Worm (Caenorhabditis elegans): ENCODE data around the gene dpy-11.

Gene dpy-11

ce11 chrV:6476026-6476425 is 39.0 kb downstream of the dpy-11 start (continued):
- TF ChIP-seq Y48G9A.11 (GFP tag; IDR thresholded peaks at IDR 0.05) (no peak), pqm-1 (tag; optimal IDR thresholded peaks at IDR 0.05) (peak; percentile 90), dmd-8 (GFP tag; IDR thresholded peaks at IDR 0.05) (no peak), ces-1 (GFP tag; optimal IDR thresholded peaks at IDR 0.05) (no peak), zip-2 (tag; optimal IDR thresholded peaks at IDR 0.05) (no peak), zfp-3 (GFP tag; conservative IDR thresholded peaks at IDR 0.05) (no peak), daf-12 (tag; optimal IDR thresholded peaks at IDR 0.05) (no peak), nhr-42 (GFP tag; IDR thresholded peaks at IDR 0.05) (no peak), lin-1 (GFP tag; IDR thresholded peaks at IDR 0.05) (peak; percentile 46; the same call in 1 of the 2 replicates), nhr-102 (tag; optimal IDR thresholded peaks at IDR 0.05) (no peak), mep-1 (tag; optimal IDR thresholded peaks at IDR 0.05) (peak; percentile 18), nhr-76 (tag; optimal IDR thresholded peaks at IDR 0.05) (no peak), nhr-41 (GFP tag; IDR thresholded peaks at IDR 0.05) (no peak)

ce11 chrV:6471208-6471607 is 43.8 kb downstream of the dpy-11 start:
- TF ChIP-seq lir-3 (tag; optimal IDR thresholded peaks at IDR 0.05) (no peak), unc-62 (GFP tag; optimal IDR thresholded peaks at IDR 0.05 in 1 of 2) (peak in 1 of 2 experiments; percentile 4), unc-62 (tag; optimal IDR thresholded peaks at IDR 0.05) (no peak)

ce11 chrV:6467676-6468075 is 47.4 kb downstream of the dpy-11 start:
- TF ChIP-seq snpc-1.2 (GFP tag; IDR thresholded peaks at IDR 0.05) = no peak
- no peak for TF ChIP-seq spr-3 (GFP tag; optimal IDR thresholded peaks at IDR 0.05)
- TF ChIP-seq tag-97 (GFP tag; IDR thresholded peaks at IDR 0.05) = no peak
- TF ChIP-seq mxl-3 (GFP tag; optimal IDR thresholded peaks at IDR 0.05) = no peak
- no peak for TF ChIP-seq unc-62 (GFP tag; optimal IDR thresholded peaks at IDR 0.05 in 1 of 2)
- TF ChIP-seq unc-62 (tag; optimal IDR thresholded peaks at IDR 0.05) = no peak
- no peak for TF ChIP-seq mdl-1 (tag; optimal IDR thresholded peaks at IDR 0.05)
- TF ChIP-seq F49E8.2 (tag; optimal IDR thresholded peaks at IDR 0.05; ENCODE audit: borderline replicate concordance) = no peak
- TF ChIP-seq fkh-10 (GFP tag; optimal IDR thresholded peaks at IDR 0.05) = no peak
- no peak for TF ChIP-seq nhr-10 (tag; optimal IDR thresholded peaks at IDR 0.05)
- no peak for TF ChIP-seq nhr-41 (GFP tag; IDR thresholded peaks at IDR 0.05)

ce11 chrV:6464765-6465164 is 50.3 kb downstream of the dpy-11 start, which contains the start of gene unc-83:
Gene unc-83 (plus strand): TSS chrV:6465065.
- TF ChIP-seq nhr-237 (tag; optimal IDR thresholded peaks at IDR 0.05) (no peak), unc-62 (GFP tag; optimal IDR thresholded peaks at IDR 0.05 in 1 of 2) (peak in 1 of 2 experiments; percentile 45), unc-62 (tag; optimal IDR thresholded peaks at IDR 0.05) (no peak)

ce11 chrV:6464238-6464637 is 50.8 kb downstream of the dpy-11 start:
- TF ChIP-seq egl-43 (GFP tag; IDR thresholded peaks at IDR 0.05) (no peak), hlh-11 (tag; optimal IDR thresholded peaks at IDR 0.05) (no peak), mdt-29 (GFP tag; IDR thresholded peaks at IDR 0.05) (no peak), dve-1 (tag; optimal IDR thresholded peaks at IDR 0.05; ENCODE audit: insufficient read depth) (no peak), mxl-3 (GFP tag; optimal IDR thresholded peaks at IDR 0.05) (no peak), ZK546.5 (tag; optimal IDR thresholded peaks at IDR 0.05) (no peak), mep-1 (tag; optimal IDR thresholded peaks at IDR 0.05) (no peak), madf-5 (GFP tag; IDR thresholded peaks at IDR 0.05) (no peak), T26A8.4 (GFP tag; IDR thresholded peaks at IDR 0.05) (no peak), dmd-8 (GFP tag; IDR thresholded peaks at IDR 0.05) (no peak)

ce11 chrV:6462606-6463005 is 52.4 kb downstream of the dpy-11 start:
- TF ChIP-seq hlh-30 (tag; optimal IDR thresholded peaks at IDR 0.05; ENCODE audit: insufficient read depth) (peak; percentile 73), ama-1 (optimal IDR thresholded peaks at IDR 0.05) (no peak), daf-16 (GFP tag; optimal IDR thresholded peaks at IDR 0.05) (no peak), daf-16 (tag; optimal IDR thresholded peaks at IDR 0.05) (peak; percentile 78), nhr-77 (tag; optimal IDR thresholded peaks at IDR 0.05) (peak; percentile 16), hlh-11 (tag; optimal IDR thresholded peaks at IDR 0.05) (peak; percentile 51), nhr-28 (tag; optimal IDR thresholded peaks at IDR 0.05) (peak; percentile 76), php-3 (GFP tag; IDR thresholded peaks at IDR 0.05) (0 out of 2 replicates have a peak, but pooled peaks have one; percentile 31), dpl-1 (GFP tag; optimal IDR thresholded peaks at IDR 0.05) (peak; percentile 32), dmd-6 (GFP tag; IDR thresholded peaks at IDR 0.05) (peak; percentile 32; the same call in 1 of the 2 replicates), aha-1 (tag) (peak; percentile 18), dve-1 (tag; optimal IDR thresholded peaks at IDR 0.05; ENCODE audit: insufficient read depth) (peak; percentile 27), D1046.2 (GFP tag; IDR thresholded peaks at IDR 0.05) (no peak), mep-1 (tag; optimal IDR thresholded peaks at IDR 0.05) (peak; percentile 7), unc-39 (tag; optimal IDR thresholded peaks at IDR 0.05) (no peak)

Data from whole organism, L4 larva.